Worm (Caenorhabditis elegans): ENCODE results near the gene D2023.1.

- TF ChIP-seq klf-2 (GFP tag; conservative IDR thresholded peaks at IDR 0.05) (no peak), T22C8.4 (GFP tag; IDR thresholded peaks at IDR 0.05) (no peak), cog-1 (tag; optimal IDR thresholded peaks at IDR 0.05) (no peak), ref-1 (GFP tag; conservative IDR thresholded peaks at IDR 0.05) (no peak), med-1 (GFP tag; optimal IDR thresholded peaks at IDR 0.05; ENCODE audit: insufficient read depth) (no peak), tab-1 (GFP tag; IDR thresholded peaks at IDR 0.05) (no peak), ztf-23 (GFP tag; IDR thresholded peaks at IDR 0.05) (no peak), flt-1 (GFP tag; IDR thresholded peaks at IDR 0.05) (no peak)
These were observed 37.6 kb downstream of the D2023.1 start, which contains the start of the genes mpst-1 and D2023.6 for ce11 chrV:11826967-11827366.

All from whole organism, midembryonic.